Comparison of ENCODE assay signal across 4 fruit fly cellular contexts in genomic region chr3L:19870843-19871666, dm6.
TF ChIP-seq lines count a peak whose summit lies in the region.

TSS of gene Rab8 (minus strand) at chr3L:19871078.
TSS of gene Usp32 (plus strand) at chr3L:19871139.

TF ChIP-seq in whole organism, adult, 20 proteins besides CTCF, POLR2A, EP300 and RAD21 (continued from another document):
- TF ChIP-seq Mnt (GFP tag; optimal IDR thresholded peaks at IDR 0.05; lab: Kevin White, UChicago) (peak; percentile 89), pad (GFP tag; optimal IDR thresholded peaks at IDR 0.05; lab: Kevin White, UChicago) (peak; percentile 83)

TF ChIP-seq in whole organism, embryonic, 481 proteins besides CTCF, POLR2A, EP300 and RAD21 (continued from another document and continues in another):
- TF ChIP-seq CG11560 (tag; IDR thresholded peaks at IDR 0.05; lab: Robert Waterston, UW) (no peak), bab2 (GFP tag; optimal IDR thresholded peaks at IDR 0.05; lab: Kevin White, UChicago) (peak; percentile 30), HmgD (GFP tag; optimal IDR thresholded peaks at IDR 0.05; lab: Kevin White, UChicago) (peak; percentile 73), CG15011 (GFP tag; optimal IDR thresholded peaks at IDR 0.05; lab: Kevin White, UChicago) (peak; percentile 44), CG11398 (GFP tag; optimal IDR thresholded peaks at IDR 0.05; lab: Kevin White, UChicago) (peak; percentile 37), CG17829 (tag; optimal IDR thresholded peaks at IDR 0.05; lab: Kevin White, UChicago) (peak; percentile 48), Tbp (GFP tag; optimal IDR thresholded peaks at IDR 0.05; lab: Kevin White, UChicago) (no peak), tap (tag; optimal IDR thresholded peaks at IDR 0.05; lab: Kevin White, UChicago) (no peak), Camta (GFP tag; optimal IDR thresholded peaks at IDR 0.05; lab: Kevin White, UChicago) (peak; percentile 31), CG31365 (tag; optimal IDR thresholded peaks at IDR 0.05; lab: Kevin White, UChicago) (peak; percentile 21), jigr1 (GFP tag; IDR thresholded peaks at IDR 0.05; lab: Robert Waterston, UW) (no peak), vnd (GFP tag; IDR thresholded peaks at IDR 0.05; lab: Robert Waterston, UW; ENCODE audit: partially characterized antibody) (peak; percentile 82), amos (GFP tag; IDR thresholded peaks at IDR 0.05; lab: Robert Waterston, UW; ENCODE audit: partially characterized antibody) (peak; percentile 92), CG10959 (GFP tag; IDR thresholded peaks at IDR 0.05; lab: Robert Waterston, UW) (no peak), shn (GFP tag; optimal IDR thresholded peaks at IDR 0.05; lab: Kevin White, UChicago) (peak; percentile 55), sob (GFP tag; IDR thresholded peaks at IDR 0.05; lab: Robert Waterston, UW) (peak; percentile 87), Mad (GFP tag; optimal IDR thresholded peaks at IDR 0.05; lab: Kevin White, UChicago) (peak; percentile 68), Lpt (GFP tag; optimal IDR thresholded peaks at IDR 0.05; lab: Kevin White, UChicago) (no peak), CG9932 (GFP tag; IDR thresholded peaks at IDR 0.05; lab: Robert Waterston, UW) (peak; percentile 81), ab (GFP tag; optimal IDR thresholded peaks at IDR 0.05; lab: Kevin White, UChicago) (no peak), Sin3A (optimal IDR thresholded peaks at IDR 0.05; lab: Kevin White, UChicago) (peak; percentile 83), CG33213 (GFP tag; optimal IDR thresholded peaks at IDR 0.05; lab: Kevin White, UChicago) (peak; percentile 72), CG6791 (GFP tag; IDR thresholded peaks at IDR 0.05; lab: Robert Waterston, UW; ENCODE audit: partially characterized antibody) (peak; percentile 89), E2f2 (GFP tag; IDR thresholded peaks at IDR 0.05; lab: Robert Waterston, UW) (peak; percentile 54), slp2 (GFP tag; optimal IDR thresholded peaks at IDR 0.05; lab: Kevin White, UChicago) (peak; percentile 21), crp (GFP tag; optimal IDR thresholded peaks at IDR 0.05; lab: Kevin White, UChicago) (peak; percentile 94 to 99), gem (tag; optimal IDR thresholded peaks at IDR 0.05; lab: Kevin White, UChicago) (no peak), en (GFP tag; optimal IDR thresholded peaks at IDR 0.05; lab: Kevin White, UChicago) (no peak), Optix (GFP tag; IDR thresholded peaks at IDR 0.05; lab: Robert Waterston, UW) (0 out of 3 replicates have a peak, but pooled peaks have one; percentile 43), kni (GFP tag; optimal IDR thresholded peaks at IDR 0.05; lab: Kevin White, UChicago) (no peak), Myb (GFP tag; optimal IDR thresholded peaks at IDR 0.05; lab: Kevin White, UChicago) (peak; percentile 58), mld (GFP tag; IDR thresholded peaks at IDR 0.05; lab: Robert Waterston, UW; ENCODE audit: partially characterized antibody) (0 out of 3 replicates have a peak, but pooled peaks have one; percentile 28), Neu2 (GFP tag; optimal IDR thresholded peaks at IDR 0.05; lab: Kevin White, UChicago; ENCODE audit: borderline replicate concordance) (no peak), CG5180 (GFP tag; optimal IDR thresholded peaks at IDR 0.05; lab: Kevin White, UChicago) (peak; percentile 7), B-H1 (GFP tag; IDR thresholded peaks at IDR 0.05; lab: Robert Waterston, UW) (no peak), bbx (GFP tag; IDR thresholded peaks at IDR 0.05; lab: Robert Waterston, UW; ENCODE audit: partially characterized antibody) (peak; percentile 90), B-H2 (GFP tag; optimal IDR thresholded peaks at IDR 0.05; lab: Kevin White, UChicago) (peak; percentile 87), CG7839 (tag; optimal IDR thresholded peaks at IDR 0.05; lab: Kevin White, UChicago) (no peak), Fer3 (tag; optimal IDR thresholded peaks at IDR 0.05; lab: Kevin White, UChicago) (no peak), CG8924 (tag; optimal IDR thresholded peaks at IDR 0.05; lab: Kevin White, UChicago) (peak; percentile 32), dysf (GFP tag; IDR thresholded peaks at IDR 0.05; lab: Robert Waterston, UW) (no peak), Hmx (GFP tag; optimal IDR thresholded peaks at IDR 0.05; lab: Kevin White, UChicago) (no peak)

TF ChIP-seq in whole organism, prepupa, 60 proteins besides CTCF, POLR2A, EP300 and RAD21 (continued from another document):
- TF ChIP-seq Eip93F (GFP tag; optimal IDR thresholded peaks at IDR 0.05; lab: Kevin White, UChicago) (no peak), Smox (GFP tag; optimal IDR thresholded peaks at IDR 0.05; lab: Kevin White, UChicago) (no peak), Blimp-1 (GFP tag; optimal IDR thresholded peaks at IDR 0.05; lab: Kevin White, UChicago) (no peak), Hr39 (GFP tag; optimal IDR thresholded peaks at IDR 0.05; lab: Kevin White, UChicago) (no peak), CG3919 (GFP tag; optimal IDR thresholded peaks at IDR 0.05; lab: Kevin White, UChicago) (no peak), CG4318 (GFP tag; optimal IDR thresholded peaks at IDR 0.05; lab: Kevin White, UChicago) (no peak), CG11294 (GFP tag; IDR thresholded peaks at IDR 0.05; lab: Robert Waterston, UW) (no peak), topi (GFP tag; optimal IDR thresholded peaks at IDR 0.05; lab: Kevin White, UChicago) (peak; percentile 50), cyc (GFP tag; optimal IDR thresholded peaks at IDR 0.05; lab: Kevin White, UChicago) (peak; percentile 65), CG9139 (GFP tag; optimal IDR thresholded peaks at IDR 0.05; lab: Kevin White, UChicago) (peak; percentile 39), CG6276 (GFP tag; optimal IDR thresholded peaks at IDR 0.05; lab: Kevin White, UChicago) (no peak), Hr38 (GFP tag; optimal IDR thresholded peaks at IDR 0.05; lab: Kevin White, UChicago) (no peak), esn (GFP tag; optimal IDR thresholded peaks at IDR 0.05; lab: Kevin White, UChicago) (peak; percentile 68), CG6808 (GFP tag; optimal IDR thresholded peaks at IDR 0.05; lab: Kevin White, UChicago) (no peak), acj6 (GFP tag; optimal IDR thresholded peaks at IDR 0.05; lab: Kevin White, UChicago) (peak; percentile 28), CG15336 (GFP tag; IDR thresholded peaks at IDR 0.05; lab: Robert Waterston, UW) (0 out of 2 replicates have a peak, but pooled peaks have one; percentile 20), OdsH (GFP tag; optimal IDR thresholded peaks at IDR 0.05; lab: Kevin White, UChicago) (no peak), CG8632 (GFP tag; optimal IDR thresholded peaks at IDR 0.05; lab: Kevin White, UChicago) (peak; percentile 28), CG16779 (tag; optimal IDR thresholded peaks at IDR 0.05; lab: Kevin White, UChicago) (peak; percentile 5), Hr4 (GFP tag; optimal IDR thresholded peaks at IDR 0.05; lab: Kevin White, UChicago) (peak; percentile 3), fd85E (GFP tag; optimal IDR thresholded peaks at IDR 0.05; lab: Kevin White, UChicago) (no peak), Sox102F (GFP tag; optimal IDR thresholded peaks at IDR 0.05; lab: Kevin White, UChicago) (peak; percentile 71), CG8119 (GFP tag; IDR thresholded peaks at IDR 0.05; lab: Robert Waterston, UW) (no peak), CG11762 (GFP tag; optimal IDR thresholded peaks at IDR 0.05; lab: Kevin White, UChicago; ENCODE audit: insufficient read depth) (no peak), salr (GFP tag; optimal IDR thresholded peaks at IDR 0.05; lab: Kevin White, UChicago) (peak; percentile 13 to 18), vri (GFP tag; optimal IDR thresholded peaks at IDR 0.05; lab: Kevin White, UChicago) (peak; percentile 76), dsx (GFP tag; optimal IDR thresholded peaks at IDR 0.05; lab: Kevin White, UChicago; ENCODE audit: poor library complexity, severe bottlenecking) (peak; percentile 2), CG10669 (GFP tag; optimal IDR thresholded peaks at IDR 0.05; lab: Kevin White, UChicago) (no peak), spab (GFP tag; optimal IDR thresholded peaks at IDR 0.05; lab: Kevin White, UChicago) (no peak), ss (GFP tag; optimal IDR thresholded peaks at IDR 0.05; lab: Kevin White, UChicago) (peak in 1 of 2 experiments; percentile 66), achi (GFP tag; optimal IDR thresholded peaks at IDR 0.05; lab: Kevin White, UChicago) (no peak), CG6854 (GFP tag; optimal IDR thresholded peaks at IDR 0.05; lab: Kevin White, UChicago) (no peak), Lpt (GFP tag; optimal IDR thresholded peaks at IDR 0.05; lab: Kevin White, UChicago) (peak; percentile 3), lz (GFP tag; optimal IDR thresholded peaks at IDR 0.05; lab: Kevin White, UChicago) (peak; percentile 70), CG3032 (tag; optimal IDR thresholded peaks at IDR 0.05; lab: Kevin White, UChicago) (peak; percentile 64), CG1621 (tag; optimal IDR thresholded peaks at IDR 0.05; lab: Kevin White, UChicago) (peak; percentile 99), CG6792 (GFP tag; optimal IDR thresholded peaks at IDR 0.05; lab: Kevin White, UChicago) (peak; percentile 23), svp (GFP tag; lab: Kevin White, UChicago) (peak; percentile 76), pdm3 (GFP tag; optimal IDR thresholded peaks at IDR 0.05; lab: Kevin White, UChicago) (no peak), eg (GFP tag; IDR thresholded peaks at IDR 0.05; lab: Robert Waterston, UW) (0 out of 3 replicates have a peak, but pooled peaks have one; percentile 36), Eip78C (GFP tag; lab: Kevin White, UChicago) (peak; percentile 87)

TF ChIP-seq in whole organism, wandering third instar larva, 38 proteins besides CTCF, POLR2A, EP300 and RAD21 (continued from another document):
- TF ChIP-seq Hr83 (GFP tag; optimal IDR thresholded peaks at IDR 0.05; lab: Kevin White, UChicago; ENCODE audit: poor library complexity, severe bottlenecking) (peak; percentile 80), usp (GFP tag; optimal IDR thresholded peaks at IDR 0.05; lab: Kevin White, UChicago) (no peak), ey (GFP tag; optimal IDR thresholded peaks at IDR 0.05; lab: Kevin White, UChicago) (peak; percentile 52), Hr78 (GFP tag; optimal IDR thresholded peaks at IDR 0.05; lab: Kevin White, UChicago) (no peak), Jra (GFP tag; optimal IDR thresholded peaks at IDR 0.05; lab: Kevin White, UChicago) (peak; percentile 85), GATAd (GFP tag; optimal IDR thresholded peaks at IDR 0.05; lab: Kevin White, UChicago) (peak; percentile 43), Dif (GFP tag; optimal IDR thresholded peaks at IDR 0.05; lab: Kevin White, UChicago; ENCODE audit: partially characterized antibody) (no peak), CG32264 (GFP tag; optimal IDR thresholded peaks at IDR 0.05; lab: Kevin White, UChicago) (peak; percentile 40)
TF ChIP-seq in whole organism, wandering third instar larva: peak in this region for 21.
